Worm (Caenorhabditis elegans) whole organism, late embryonic: ENCODE measurements around the gene pqn-32.

Experiments used
- C08G9.2 ChIP-seq: sonication (generic microtip); optimal IDR thresholded peaks from 2 replicates; lab custom pipeline; 2016; ENCODE audit warnings: mild to moderate bottlenecking, missing genetic modification characterization, moderate library complexity, missing compliant biosample characterization
- ama-1 ChIP-seq: fragments of 150-350 bp; optimal IDR thresholded peaks from 2 replicates; lab custom pipeline; 2014
- ceh-30 ChIP-seq: fragments of 150-350 bp; optimal IDR thresholded peaks from 2 replicates; lab custom pipeline; 2014; ENCODE audit warnings: missing biosample characterization, missing genetic modification characterization
- ceh-48 ChIP-seq: sonication (generic microtip); optimal IDR thresholded peaks from 2 replicates; lab custom pipeline; 2016; ENCODE audit warnings: missing genetic modification characterization, inconsistent platforms, missing compliant biosample characterization
- dve-1 ChIP-seq: sonication (generic microtip); optimal IDR thresholded peaks from 2 replicates; lab custom pipeline; 2017; ENCODE audit warnings: antibody characterized with exemption, mild to moderate bottlenecking, missing genetic modification characterization, missing compliant biosample characterization
- ets-4 ChIP-seq: sonication (generic microtip); optimal IDR thresholded peaks from 2 replicates; lab custom pipeline; 2016; ENCODE audit warnings: missing genetic modification characterization, missing compliant biosample characterization
- fkh-10 ChIP-seq: fragments of 150-350 bp; optimal IDR thresholded peaks from 2 replicates; lab custom pipeline; 2014; ENCODE audit warnings: missing biosample characterization, missing genetic modification reagents, missing genetic modification characterization
- gmeb-2 ChIP-seq: sonication (generic microtip); optimal IDR thresholded peaks from 2 replicates; lab custom pipeline; 2016; ENCODE audit warnings: missing genetic modification characterization, inconsistent platforms, missing compliant biosample characterization
- hlh-30 ChIP-seq: sonication (generic microtip); optimal IDR thresholded peaks from 2 replicates; lab custom pipeline; 2017; ENCODE audit warnings: antibody characterized with exemption, missing genetic modification characterization, missing compliant biosample characterization; ENCODE audit not compliant: insufficient read depth
- nhr-11 ChIP-seq: fragments of 150-350 bp; optimal IDR thresholded peaks from 2 replicates; lab custom pipeline; 2014; ENCODE audit warnings: missing biosample characterization, missing genetic modification characterization
- unc-3 ChIP-seq, 2 experiments: fragments of 200-800 bp in 1 of 2; sonication (Bioruptor generic) in 1 of 2; sonication (generic microtip) in 1 of 2; conservative IDR thresholded peaks in 1 of 2; optimal IDR thresholded peaks in 1 of 2; 2 replicates each; pipeline versions ENCODE4 v1.3.6 to Lab custom; 2016 to 2022; ENCODE audit warnings: missing compliant biosample characterization in 2 of 2, missing genetic modification characterization in 2 of 2, missing genetic modification reagents in 1 of 2
- unc-55 ChIP-seq: sonication (generic microtip); optimal IDR thresholded peaks from 2 replicates; lab custom pipeline; 2017; ENCODE audit warnings: missing biosample characterization, missing genetic modification reagents, missing genetic modification characterization

DNA sequence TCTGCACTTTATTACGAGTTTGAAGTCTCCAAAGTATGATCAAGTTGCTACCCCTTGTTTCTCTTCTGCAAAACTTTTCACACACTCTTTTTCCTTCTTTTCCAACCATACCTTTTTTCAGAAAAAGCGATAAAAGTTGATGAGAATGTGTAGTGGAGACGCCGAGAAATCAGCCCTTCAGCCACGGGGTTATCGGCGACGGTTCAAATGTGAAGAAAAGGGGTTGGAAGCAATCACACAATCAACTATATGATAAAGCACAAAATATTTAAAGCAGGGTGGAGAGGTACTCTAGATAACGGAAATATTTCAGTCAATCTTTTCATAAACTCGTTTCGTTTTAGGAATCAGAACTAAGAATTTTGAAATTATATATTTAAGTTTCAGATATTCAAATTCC, 34.7 kb upstream of the pqn-32 start, which contains the start of gene F42G4.5:
- TF ChIP-seq unc-55 (GFP tag; lab: Kevin White, UChicago): no peak
- TF ChIP-seq fkh-10 (GFP tag; lab: Kevin White, UChicago): no peak
- no peak for TF ChIP-seq ceh-48 (tag; lab: Kevin White, UChicago)
- no peak for TF ChIP-seq ceh-30 (tag; lab: Kevin White, UChicago)
- TF ChIP-seq ets-4 (tag; lab: Kevin White, UChicago): no peak
- TF ChIP-seq ama-1 (lab: Kevin White, UChicago): no peak
- TF ChIP-seq gmeb-2 (tag; lab: Kevin White, UChicago): no peak
- no peak for TF ChIP-seq nhr-11 (tag; lab: Kevin White, UChicago)
- no peak for TF ChIP-seq dve-1
- no peak for TF ChIP-seq unc-3 (GFP tag; conservative IDR thresholded peaks at IDR 0.05; lab: Robert Waterston, UW)
- TF ChIP-seq unc-3 (tag; optimal IDR thresholded peaks at IDR 0.05; lab: Kevin White, UChicago): no peak
- TF ChIP-seq hlh-30: no peak
- TF ChIP-seq C08G9.2 (tag; lab: Kevin White, UChicago): no peak
